Worm (Caenorhabditis elegans) whole organism, young adult: ENCODE data around the gene eat-3.

Experiments used
- B0336.3 ChIP-seq: fragments of 200-800 bp; sonication (Bioruptor generic); IDR thresholded peaks from 2 replicates; pipeline ENCODE4 v1.3.6; 2022; ENCODE audit warnings: missing genetic modification characterization, missing compliant biosample characterization
- D2030.7 ChIP-seq: fragments of 200-800 bp; sonication (Bioruptor generic); IDR thresholded peaks from 2 replicates; pipeline ENCODE4 v1.3.6; 2022; ENCODE audit warnings: missing genetic modification reagents, missing genetic modification characterization, missing compliant biosample characterization
- F22D6.2 ChIP-seq: sonication (generic microtip); optimal IDR thresholded peaks from 2 replicates; lab custom pipeline; 2016; ENCODE audit warnings: mild to moderate bottlenecking, missing genetic modification characterization, missing compliant biosample characterization
- F23B12.7 ChIP-seq: sonication (generic microtip); optimal IDR thresholded peaks from 2 replicates; lab custom pipeline; 2017; ENCODE audit warnings: missing genetic modification characterization, mild to moderate bottlenecking, missing compliant biosample characterization, antibody characterized with exemption, moderate library complexity; ENCODE audit not compliant: insufficient read depth
- F33H1.4 ChIP-seq: fragments of 200-800 bp; sonication (Bioruptor generic); IDR thresholded peaks from 2 replicates; pipeline ENCODE4 v1.3.6; 2022; ENCODE audit warnings: missing genetic modification reagents, missing genetic modification characterization, missing compliant biosample characterization
- F49E8.2 ChIP-seq: sonication (generic microtip); optimal IDR thresholded peaks from 3 replicates; lab custom pipeline; 2017; ENCODE audit warnings: missing genetic modification characterization, mild to moderate bottlenecking, missing compliant biosample characterization, antibody characterized with exemption, moderate library complexity; ENCODE audit not compliant: insufficient read depth
- F55B11.4 ChIP-seq: sonication (generic microtip); optimal IDR thresholded peaks from 2 replicates; lab custom pipeline; 2016; ENCODE audit warnings: missing compliant biosample characterization, missing genetic modification characterization, borderline replicate concordance; ENCODE audit not compliant: insufficient read depth
- K11D2.4 ChIP-seq: fragments of 200-800 bp; sonication (Bioruptor generic); IDR thresholded peaks from 2 replicates; pipeline ENCODE4 v1.3.6; 2022; ENCODE audit warnings: missing genetic modification reagents, missing genetic modification characterization, missing compliant biosample characterization
- T26A5.8 ChIP-seq: sonication (generic microtip); optimal IDR thresholded peaks from 2 replicates; lab custom pipeline; 2016; ENCODE audit warnings: missing genetic modification characterization, missing compliant biosample characterization
- Y53F4B.3 ChIP-seq: fragments of 200-800 bp; sonication (Bioruptor generic); IDR thresholded peaks from 2 replicates; pipeline ENCODE4 v1.3.6; 2022; ENCODE audit warnings: missing genetic modification reagents, missing genetic modification characterization, missing compliant biosample characterization
- Y95B8A.8 ChIP-seq: fragments of 200-800 bp; sonication (Bioruptor generic); IDR thresholded peaks from 2 replicates; pipeline ENCODE4 v1.3.6; 2022; ENCODE audit warnings: missing genetic modification reagents, missing genetic modification characterization, missing compliant biosample characterization
- attf-3 ChIP-seq: fragments of 200-800 bp; sonication (Bioruptor generic); conservative IDR thresholded peaks from 2 replicates; pipeline ENCODE4 v1.3.6; 2022; ENCODE audit warnings: missing genetic modification reagents, missing genetic modification characterization, missing compliant biosample characterization
- attf-5 ChIP-seq: fragments of 200-800 bp; sonication (Bioruptor generic); optimal IDR thresholded peaks from 2 replicates; lab custom pipeline; 2018; ENCODE audit warnings: mild to moderate bottlenecking, missing genetic modification characterization, missing compliant biosample characterization
- attf-6 ChIP-seq: fragments of 200-800 bp; sonication (Bioruptor generic); IDR thresholded peaks from 2 replicates; pipeline ENCODE4 v1.3.6; 2022; ENCODE audit warnings: missing genetic modification reagents, missing genetic modification characterization, missing compliant biosample characterization
- bed-2 ChIP-seq: fragments of 200-800 bp; sonication (Bioruptor generic); IDR thresholded peaks from 2 replicates; pipeline ENCODE4 v1.3.6; 2022; ENCODE audit warnings: missing genetic modification reagents, missing genetic modification characterization, missing compliant biosample characterization
- ceh-40 ChIP-seq: fragments of 200-800 bp; sonication (Bioruptor generic); IDR thresholded peaks from 2 replicates; pipeline ENCODE4 v1.3.6; 2022; ENCODE audit warnings: missing genetic modification characterization, missing compliant biosample characterization
- ceh-58 ChIP-seq: fragments of 200-800 bp; sonication (Bioruptor generic); IDR thresholded peaks from 2 replicates; pipeline ENCODE4 v1.3.6; 2022; ENCODE audit warnings: missing genetic modification characterization, missing compliant biosample characterization
- chd-7 ChIP-seq: sonication (generic microtip); optimal IDR thresholded peaks from 2 replicates; lab custom pipeline; 2016; ENCODE audit warnings: mild to moderate bottlenecking, missing genetic modification characterization, moderate library complexity, missing compliant biosample characterization
- die-1 ChIP-seq: sonication (generic microtip); optimal IDR thresholded peaks from 2 replicates; lab custom pipeline; 2016; ENCODE audit warnings: missing genotype, mild to moderate bottlenecking, missing genetic modification characterization, missing compliant biosample characterization
- gei-17 ChIP-seq: fragments of 200-800 bp; sonication (Bioruptor generic); optimal IDR thresholded peaks from 2 replicates; lab custom pipeline; 2018; ENCODE audit warnings: mild to moderate bottlenecking, missing genetic modification characterization, missing compliant biosample characterization
- hmg-1.2 ChIP-seq: fragments of 200-800 bp; sonication (Bioruptor generic); IDR thresholded peaks from 2 replicates; pipeline ENCODE4 v1.3.6; 2022; ENCODE audit warnings: missing genetic modification reagents, missing genetic modification characterization, missing compliant biosample characterization
- lag-1 ChIP-seq: fragments of 200-800 bp; sonication (Bioruptor generic); IDR thresholded peaks from 2 replicates; pipeline ENCODE4 v1.3.6; 2022; ENCODE audit warnings: missing genetic modification reagents, missing genetic modification characterization, missing compliant biosample characterization
- let-607 ChIP-seq, 2 experiments: fragments of 200-800 bp in 1 of 2; sonication (Bioruptor generic) in 1 of 2; sonication (generic microtip) in 1 of 2; optimal IDR thresholded peaks; 2 replicates each; lab custom pipeline; 2016 to 2018; ENCODE audit warnings: mild to moderate bottlenecking in 2 of 2, missing compliant biosample characterization in 2 of 2, missing genetic modification characterization in 2 of 2, moderate library complexity in 2 of 2, missing genotype in 1 of 2
- lin-26 ChIP-seq: fragments of 200-800 bp; sonication (Bioruptor generic); IDR thresholded peaks from 2 replicates; pipeline ENCODE4 v1.3.6; 2022; ENCODE audit warnings: missing genetic modification reagents, missing genetic modification characterization, missing compliant biosample characterization
- lin-35 ChIP-seq, 3 experiments: fragments of 150-350 bp in 2 of 3; sonication (generic microtip) in 1 of 3; optimal IDR thresholded peaks; 2 replicates each; lab custom pipeline; 2014 to 2018; ENCODE audit warnings: missing biosample characterization in 3 of 3, missing genetic modification characterization in 3 of 3, missing genetic modification reagents in 3 of 3
- lsl-1 ChIP-seq: fragments of 200-800 bp; sonication (Bioruptor generic); optimal IDR thresholded peaks from 2 replicates; lab custom pipeline; 2018; ENCODE audit warnings: mild to moderate bottlenecking, missing genetic modification characterization, moderate library complexity, missing compliant biosample characterization
- madf-3 ChIP-seq: fragments of 200-800 bp; sonication (Bioruptor generic); IDR thresholded peaks from 2 replicates; pipeline ENCODE4 v1.3.6; 2022; ENCODE audit warnings: missing genetic modification reagents, missing genetic modification characterization, missing compliant biosample characterization
- madf-6 ChIP-seq: fragments of 200-800 bp; sonication (Bioruptor generic); IDR thresholded peaks from 2 replicates; pipeline ENCODE4 v1.3.6; 2022; ENCODE audit warnings: missing genetic modification reagents, missing genetic modification characterization, missing compliant biosample characterization
- madf-8 ChIP-seq: fragments of 200-800 bp; sonication (Bioruptor generic); conservative IDR thresholded peaks from 2 replicates; pipeline ENCODE4 v1.3.6; 2022; ENCODE audit warnings: missing genetic modification reagents, missing genetic modification characterization, missing compliant biosample characterization
- mes-4 ChIP-seq: sonication (generic microtip); optimal IDR thresholded peaks from 2 replicates; lab custom pipeline; 2016; ENCODE audit warnings: missing genotype, missing genetic modification characterization, missing compliant biosample characterization
- pbrm-1 ChIP-seq: fragments of 200-800 bp; sonication (Bioruptor generic); IDR thresholded peaks from 2 replicates; pipeline ENCODE4 v1.3.6; 2022; ENCODE audit warnings: missing genetic modification reagents, missing genetic modification characterization, missing compliant biosample characterization
- snpc-1.3 ChIP-seq: sonication (generic microtip); optimal IDR thresholded peaks from 2 replicates; lab custom pipeline; 2017; ENCODE audit warnings: missing genetic modification characterization, mild to moderate bottlenecking, missing compliant biosample characterization, antibody characterized with exemption, moderate library complexity, missing genotype, missing genetic modification reagents; ENCODE audit not compliant: insufficient read depth
- snpc-3.4 ChIP-seq: sonication (generic microtip); optimal IDR thresholded peaks from 2 replicates; lab custom pipeline; 2017; ENCODE audit warnings: missing genetic modification characterization, mild to moderate bottlenecking, missing compliant biosample characterization, antibody characterized with exemption, moderate library complexity, missing genotype, missing genetic modification reagents
- tbx-9 ChIP-seq: sonication (generic microtip); optimal IDR thresholded peaks from 2 replicates; lab custom pipeline; 2016; ENCODE audit warnings: borderline replicate concordance, missing genetic modification characterization, inconsistent platforms, missing compliant biosample characterization
- xnd-1 ChIP-seq: sonication (generic microtip); optimal IDR thresholded peaks from 2 replicates; lab custom pipeline; 2016; ENCODE audit warnings: missing genotype, missing genetic modification reagents, missing genetic modification characterization, missing compliant biosample characterization
- ztf-26 ChIP-seq: sonication (generic microtip); optimal IDR thresholded peaks from 2 replicates; lab custom pipeline; 2017; ENCODE audit warnings: missing genetic modification characterization, missing compliant biosample characterization
- ztf-28 ChIP-seq: fragments of 200-800 bp; sonication (Bioruptor generic); IDR thresholded peaks from 2 replicates; pipeline ENCODE4 v1.3.6; 2022; ENCODE audit warnings: missing genetic modification reagents, missing genetic modification characterization, missing compliant biosample characterization
- ztf-6 ChIP-seq: fragments of 200-800 bp; sonication (Bioruptor generic); IDR thresholded peaks from 2 replicates; pipeline ENCODE4 v1.3.6; 2022; ENCODE audit warnings: missing genetic modification reagents, missing genetic modification characterization, missing compliant biosample characterization

eat-3 gene

DNA sequence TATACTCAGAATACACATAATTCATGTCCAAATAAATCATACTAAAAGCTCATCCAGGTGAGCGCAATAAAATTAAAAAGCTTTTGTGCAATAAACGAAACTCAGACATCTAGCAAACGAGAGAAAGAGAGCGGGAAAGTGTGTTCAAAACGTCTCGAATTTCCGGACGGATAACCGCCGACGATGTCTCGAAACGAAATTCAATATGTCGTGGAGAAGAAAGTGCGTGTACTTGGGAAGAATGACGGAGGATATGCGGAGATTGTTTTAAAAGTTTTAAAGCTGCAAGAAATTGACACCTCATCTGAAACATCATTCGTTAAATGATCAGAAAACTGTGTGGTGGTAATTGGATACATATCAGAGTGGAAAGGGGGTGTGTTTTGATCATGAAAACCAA is 9.9 kb upstream of the eat-3 start:
- TF ChIP-seq pbrm-1 (GFP tag; lab: Robert Waterston, UW) (no peak), K11D2.4 (no peak), snpc-1.3 (no peak), lag-1 (GFP tag; lab: Robert Waterston, UW) (no peak), B0336.3 (GFP tag; lab: Robert Waterston, UW) (no peak), ztf-26 (tag; lab: Kevin White, UChicago) (no peak), T26A5.8 (tag; lab: Kevin White, UChicago) (no peak), die-1 (tag; lab: Kevin White, UChicago) (no peak), tbx-9 (tag; lab: Kevin White, UChicago) (no peak), F55B11.4 (tag; lab: Kevin White, UChicago) (no peak), F49E8.2 (tag; lab: Kevin White, UChicago) (no peak), F22D6.2 (tag; lab: Kevin White, UChicago) (no peak), chd-7 (tag; lab: Kevin White, UChicago) (no peak), let-607 (tag; optimal IDR thresholded peaks at IDR 0.05; lab: Kevin White, UChicago) (no peak), bed-2 (GFP tag; lab: Robert Waterston, UW) (no peak)

ce11 chrII:9315692-9316091 is 9.0 kb upstream of the eat-3 start:
- TF ChIP-seq hmg-1.2 (GFP tag; lab: Robert Waterston, UW) (peak; percentile 21; the same call in 1 of the 2 replicates), ceh-58 (GFP tag; lab: Robert Waterston, UW) (no peak)

ce11 chrII:9316801-9317200 is 7.9 kb upstream of the eat-3 start:
- no peak for TF ChIP-seq ztf-28
- TF ChIP-seq snpc-3.4, result no peak
- no peak for TF ChIP-seq ztf-6 (GFP tag; lab: Robert Waterston, UW)
- TF ChIP-seq gei-17, result no peak
- no peak for TF ChIP-seq Y53F4B.3 (GFP tag; lab: Robert Waterston, UW)
- TF ChIP-seq attf-6, result no peak
- no peak for TF ChIP-seq madf-3 (GFP tag; lab: Robert Waterston, UW)
- no peak for TF ChIP-seq lin-26
- TF ChIP-seq mes-4 (tag; lab: Kevin White, UChicago), result no peak
- no peak for TF ChIP-seq Y95B8A.8
- no peak for TF ChIP-seq bed-2 (GFP tag; lab: Robert Waterston, UW)
- no peak for TF ChIP-seq lin-35 (GFP tag; optimal IDR thresholded peaks at IDR 0.05; lab: Kevin White, UChicago)
- TF ChIP-seq attf-3 (GFP tag; lab: Robert Waterston, UW), result no peak
- TF ChIP-seq F33H1.4 (GFP tag; lab: Robert Waterston, UW), result no peak
- TF ChIP-seq, all 124 proteins: peak for 0

- peak; percentile 79 for TF ChIP-seq lsl-1
- peak; percentile 77 for TF ChIP-seq xnd-1
- no peak for TF ChIP-seq ceh-58 (GFP tag; lab: Robert Waterston, UW)
- TF ChIP-seq F33H1.4 (GFP tag; lab: Robert Waterston, UW), result peak; percentile 85
- TF ChIP-seq madf-6 (GFP tag; lab: Robert Waterston, UW), result peak; percentile 87
- no peak for TF ChIP-seq lin-26
- TF ChIP-seq ceh-40, result no peak
- no peak for TF ChIP-seq attf-5 (GFP tag; lab: Kevin White, UChicago)
- no peak for TF ChIP-seq attf-3 (GFP tag; lab: Robert Waterston, UW)
- no peak for TF ChIP-seq F23B12.7 (tag; lab: Kevin White, UChicago)
- TF ChIP-seq madf-8 (GFP tag; lab: Robert Waterston, UW), result peak; percentile 85
- peak; percentile 4 for TF ChIP-seq snpc-1.3
- TF ChIP-seq D2030.7 (GFP tag; lab: Robert Waterston, UW), result 0 out of 2 replicates have a peak, but pooled peaks have one; percentile 31
These were observed 5.4 kb upstream of the eat-3 start, which contains the start of the genes csa-1 and wdfy-2 for ce11 chrII:9319058-9319915. TSS of gene csa-1 (minus strand) at chrII:9319726. TSS of gene wdfy-2 (plus strand) at chrII:9319865.
